Worm (Caenorhabditis elegans): ENCODE data around the gene T28A11.19.

T28A11.19 gene

ce11 chrV:3276184-3276583 is 6.9 kb upstream of the T28A11.19 start:
- TF ChIP-seq K12H6.12 (tag; optimal IDR thresholded peaks at IDR 0.05) (peak; percentile 9), F10E7.11 (tag; optimal IDR thresholded peaks at IDR 0.05) (no peak), madf-3 (GFP tag; IDR thresholded peaks at IDR 0.05) (no peak), K11D2.4 (GFP tag; IDR thresholded peaks at IDR 0.05) (no peak), attf-5 (GFP tag; optimal IDR thresholded peaks at IDR 0.05) (no peak)

- TF ChIP-seq F39B2.1 (GFP tag; IDR thresholded peaks at IDR 0.05) (no peak), efl-1 (GFP tag; optimal IDR thresholded peaks at IDR 0.05) (no peak), Y67H2A.10 (GFP tag; conservative IDR thresholded peaks at IDR 0.05) (no peak), hrde-1 (tag; optimal IDR thresholded peaks at IDR 0.05; ENCODE audit: borderline replicate concordance) (no peak), atf-7 (tag; optimal IDR thresholded peaks at IDR 0.05) (no peak)
Measured at ce11 chrV:3275033-3275432, 5.7 kb upstream of the T28A11.19 start, which contains the start of gene T28A11.3. T28A11.3 (plus strand) TSS chrV:3275333.

ce11 chrV:3273577-3274100 is 4.3 kb upstream of the T28A11.19 start, which contains the start of gene T28A11.4:
T28A11.4 (plus strand) TSS chrV:3274050.
- TF ChIP-seq ama-1 (optimal IDR thresholded peaks at IDR 0.05) (no peak), ama-1 (GFP tag; optimal IDR thresholded peaks at IDR 0.05) (no peak), nhr-179 (tag; optimal IDR thresholded peaks at IDR 0.05) (no peak), F52B5.7 (tag; optimal IDR thresholded peaks at IDR 0.05) (no peak), aptf-3 (GFP tag; IDR thresholded peaks at IDR 0.05) (no peak), lsl-1 (GFP tag; optimal IDR thresholded peaks at IDR 0.05) (no peak), rec-8 (tag; optimal IDR thresholded peaks at IDR 0.05) (no peak), ceh-79 (tag; optimal IDR thresholded peaks at IDR 0.05) (no peak), rcor-1 (GFP tag; IDR thresholded peaks at IDR 0.05) (no peak), Y53F4B.3 (GFP tag; IDR thresholded peaks at IDR 0.05) (no peak), T07F8.4 (tag; optimal IDR thresholded peaks at IDR 0.05) (no peak), him-1 (tag; optimal IDR thresholded peaks at IDR 0.05) (no peak), C17E4.6 (GFP tag; IDR thresholded peaks at IDR 0.05) (no peak), ztf-6 (GFP tag; IDR thresholded peaks at IDR 0.05) (no peak), pha-4 (tag; optimal IDR thresholded peaks at IDR 0.05) (no peak), fkh-3 (tag; optimal IDR thresholded peaks at IDR 0.05) (no peak), F57C9.4 (tag; optimal IDR thresholded peaks at IDR 0.05) (no peak), nhr-27 (tag; optimal IDR thresholded peaks at IDR 0.05) (no peak)

- TF ChIP-seq ztf-3 (GFP tag; optimal IDR thresholded peaks at IDR 0.05): no peak
- no peak for TF ChIP-seq ceh-100 (GFP tag; IDR thresholded peaks at IDR 0.05)
- no peak for TF ChIP-seq lag-1 (GFP tag; IDR thresholded peaks at IDR 0.05)
- no peak for TF ChIP-seq B0336.3 (GFP tag; IDR thresholded peaks at IDR 0.05)
- TF ChIP-seq madf-3 (GFP tag; IDR thresholded peaks at IDR 0.05): no peak
- no peak for TF ChIP-seq zfh-2 (GFP tag; conservative IDR thresholded peaks at IDR 0.05)
- no peak for TF ChIP-seq F49E8.2 (tag; optimal IDR thresholded peaks at IDR 0.05; ENCODE audit: insufficient read depth)
- TF ChIP-seq F37B4.10 (GFP tag; IDR thresholded peaks at IDR 0.05): no peak
- no peak for TF ChIP-seq hlh-26 (GFP tag; conservative IDR thresholded peaks at IDR 0.05)
- no peak for TF ChIP-seq mes-4 (tag; optimal IDR thresholded peaks at IDR 0.05)
- TF ChIP-seq B0019.2 (GFP tag; conservative IDR thresholded peaks at IDR 0.05): no peak
- no peak for TF ChIP-seq cebp-1 (GFP tag; IDR thresholded peaks at IDR 0.05)
- TF ChIP-seq cebp-1 (tag; optimal IDR thresholded peaks at IDR 0.05): no peak
- TF ChIP-seq ceh-79 (tag; optimal IDR thresholded peaks at IDR 0.05): no peak
- TF ChIP-seq rcor-1 (GFP tag; IDR thresholded peaks at IDR 0.05): no peak
- TF ChIP-seq lsl-1 (GFP tag; optimal IDR thresholded peaks at IDR 0.05): no peak
Measured at ce11 chrV:3273156-3273555, 3.8 kb upstream of the T28A11.19 start, which contains the start of gene T28A11.20. T28A11.20 (minus strand) TSS chrV:3273256.

All from whole organism, young adult.